Fruit fly (Drosophila melanogaster) whole organism, embryonic: ENCODE data around the gene arm.

Experiments
- Antp ChIP-seq: fragments of 200-800 bp; sonication (Bioruptor generic); optimal IDR thresholded peaks from 3 replicates; lab custom pipeline; 2016; ENCODE audit warnings: missing biosample characterization, missing genetic modification characterization
- B-H1 ChIP-seq: fragments of 200-800 bp; sonication (Bioruptor generic); IDR thresholded peaks from 3 replicates; pipeline ENCODE4 v1.3.6; 2022; ENCODE audit warnings: missing biosample characterization, missing genetic modification characterization
- B-H2 ChIP-seq: fragments of 200-800 bp; sonication (Bioruptor generic); optimal IDR thresholded peaks from 2 replicates; lab custom pipeline; 2018; ENCODE audit warnings: missing biosample characterization, mild to moderate bottlenecking, missing genetic modification characterization
- Bgb ChIP-seq: fragments of 200-800 bp; sonication (Bioruptor generic); IDR thresholded peaks from 2 replicates; pipeline ENCODE4 v1.3.6; 2022; ENCODE audit warnings: missing biosample characterization, missing genetic modification characterization; ENCODE audit not compliant: partially characterized antibody
- Bteb2 ChIP-seq: fragments of 200-800 bp; sonication (Bioruptor generic); optimal IDR thresholded peaks from 2 replicates; lab custom pipeline; 2016; ENCODE audit warnings: missing biosample characterization, missing genetic modification characterization
- C15 ChIP-seq: fragments of 200-800 bp; sonication (Bioruptor generic); IDR thresholded peaks from 3 replicates; pipeline ENCODE4 v1.3.6; 2022; ENCODE audit warnings: missing biosample characterization, missing genetic modification characterization
- CG15514 ChIP-seq: fragments of 200-800 bp; sonication (Bioruptor generic); optimal IDR thresholded peaks from 3 replicates; lab custom pipeline; 2017; ENCODE audit warnings: missing biosample characterization, missing genetic modification characterization, mild to moderate bottlenecking, moderate library complexity, missing genetic modification reagents
- CG17186 ChIP-seq: fragments of 200-800 bp; sonication (Bioruptor generic); optimal IDR thresholded peaks from 3 replicates; lab custom pipeline; 2017; ENCODE audit warnings: missing biosample characterization, missing genetic modification reagents, missing genetic modification characterization
- CG17829 ChIP-seq: fragments of 200-800 bp; optimal IDR thresholded peaks from 2 replicates; lab custom pipeline; 2019; ENCODE audit warnings: missing biosample characterization, mild to moderate bottlenecking, missing genetic modification characterization, moderate library complexity
- CG18764 ChIP-seq: fragments of 200-800 bp; sonication (Bioruptor generic); optimal IDR thresholded peaks from 3 replicates; lab custom pipeline; 2016; ENCODE audit warnings: missing biosample characterization, missing genetic modification characterization
- CG30403 ChIP-seq: fragments of 200-800 bp; sonication (Bioruptor generic); optimal IDR thresholded peaks from 3 replicates; lab custom pipeline; 2016; ENCODE audit warnings: missing biosample characterization, missing genetic modification characterization
- CG3163 ChIP-seq: fragments of 200-800 bp; sonication (Bioruptor generic); optimal IDR thresholded peaks from 3 replicates; lab custom pipeline; 2016; ENCODE audit warnings: missing biosample characterization, missing genetic modification characterization
- CG32532 ChIP-seq: fragments of 200-800 bp; sonication (Bioruptor generic); IDR thresholded peaks from 2 replicates; pipeline ENCODE4 v1.3.6; 2022; ENCODE audit warnings: missing biosample characterization, missing genetic modification characterization
- CG3281 ChIP-seq: fragments of 200-800 bp; sonication (Bioruptor generic); optimal IDR thresholded peaks from 3 replicates; lab custom pipeline; 2017; ENCODE audit warnings: missing biosample characterization, mild to moderate bottlenecking, missing genetic modification characterization
- CG4282 ChIP-seq: fragments of 200-800 bp; sonication (Bioruptor generic); optimal IDR thresholded peaks from 2 replicates; lab custom pipeline; 2016; ENCODE audit warnings: missing biosample characterization, missing genetic modification characterization
- CG6813 ChIP-seq: fragments of 200-800 bp; sonication (Bioruptor generic); optimal IDR thresholded peaks from 2 replicates; lab custom pipeline; 2017; ENCODE audit warnings: missing biosample characterization, missing genetic modification characterization, mild to moderate bottlenecking, moderate library complexity, missing genetic modification reagents
- CG6854 ChIP-seq: fragments of 200-800 bp; sonication (Bioruptor generic); optimal IDR thresholded peaks from 3 replicates; lab custom pipeline; 2017; ENCODE audit warnings: missing biosample characterization, mild to moderate bottlenecking, missing genetic modification characterization
- CG7987 ChIP-seq: fragments of 200-800 bp; sonication (Bioruptor generic); optimal IDR thresholded peaks from 2 replicates; lab custom pipeline; 2018; ENCODE audit warnings: missing biosample characterization, mild to moderate bottlenecking, missing genetic modification characterization, moderate library complexity
- CG8765 ChIP-seq: fragments of 200-800 bp; sonication (Bioruptor generic); IDR thresholded peaks from 2 replicates; pipeline ENCODE4 v1.3.6; 2022; ENCODE audit warnings: missing biosample characterization, missing genetic modification characterization
- CG9215 ChIP-seq: fragments of 200-800 bp; sonication (Bioruptor generic); IDR thresholded peaks from 2 replicates; pipeline ENCODE4 v1.3.6; 2022; ENCODE audit warnings: missing biosample characterization, missing genetic modification characterization
- CG9817 ChIP-seq: fragments of 200-800 bp; sonication (Bioruptor generic); optimal IDR thresholded peaks from 2 replicates; lab custom pipeline; 2018; ENCODE audit warnings: missing biosample characterization, mild to moderate bottlenecking, missing genetic modification characterization, moderate library complexity
- CG9932 ChIP-seq: fragments of 200-800 bp; sonication (Bioruptor generic); IDR thresholded peaks from 2 replicates; pipeline ENCODE4 v1.3.6; 2022; ENCODE audit warnings: missing biosample characterization, missing genetic modification characterization
- Chrac-16 ChIP-seq: fragments of 200-800 bp; sonication (Bioruptor generic); optimal IDR thresholded peaks from 3 replicates; lab custom pipeline; 2016; ENCODE audit warnings: missing biosample characterization, missing genetic modification characterization
- Dip3 ChIP-seq: fragments of 200-800 bp; sonication (Bioruptor generic); optimal IDR thresholded peaks from 3 replicates; lab custom pipeline; 2016; ENCODE audit warnings: missing biosample characterization, missing genetic modification characterization
- Doc3 ChIP-seq: fragments of 200-800 bp; sonication (Bioruptor generic); IDR thresholded peaks from 3 replicates; pipeline ENCODE4 v1.3.6; 2022; ENCODE audit warnings: missing biosample characterization, missing genetic modification characterization; ENCODE audit not compliant: partially characterized antibody
- GATAe ChIP-seq: fragments of 200-800 bp; sonication (Bioruptor generic); conservative IDR thresholded peaks from 2 replicates; pipeline ENCODE4 v1.3.6; 2022; ENCODE audit warnings: missing biosample characterization, missing genetic modification characterization
- HLH4C ChIP-seq: fragments of 200-800 bp; sonication (Bioruptor generic); IDR thresholded peaks from 3 replicates; pipeline ENCODE4 v1.3.6; 2022; ENCODE audit warnings: missing biosample characterization, missing genetic modification characterization; ENCODE audit not compliant: partially characterized antibody
- HLH54F ChIP-seq: fragments of 200-800 bp; sonication (Bioruptor generic); optimal IDR thresholded peaks from 3 replicates; lab custom pipeline; 2016; ENCODE audit warnings: missing biosample characterization, missing genetic modification characterization
- Hmr ChIP-seq: fragments of 200-800 bp; sonication (Bioruptor generic); optimal IDR thresholded peaks from 3 replicates; lab custom pipeline; 2017; ENCODE audit warnings: mild to moderate bottlenecking, missing biosample characterization, missing genetic modification reagents, missing genetic modification characterization
- MBD-R2 ChIP-seq: fragments of 200-800 bp; sonication (Bioruptor generic); IDR thresholded peaks from 2 replicates; pipeline ENCODE4 v1.3.6; 2022; ENCODE audit warnings: missing biosample characterization, missing genetic modification characterization
- Mad ChIP-seq: fragments of 200-800 bp; sonication (Bioruptor generic); optimal IDR thresholded peaks from 2 replicates; lab custom pipeline; 2016; ENCODE audit warnings: missing biosample characterization, missing genetic modification characterization
- Opbp ChIP-seq: fragments of 200-800 bp; sonication (Bioruptor generic); IDR thresholded peaks from 3 replicates; pipeline ENCODE4 v1.3.6; 2022; ENCODE audit warnings: missing biosample characterization, missing genetic modification characterization; ENCODE audit not compliant: partially characterized antibody
- Pdp1 ChIP-seq, 2 experiments: fragments of 200-800 bp; sonication (Bioruptor generic); optimal IDR thresholded peaks; 3 replicates each; lab custom pipeline; 2016; ENCODE audit warnings: missing biosample characterization in 2 of 2, missing genetic modification characterization in 2 of 2, mild to moderate bottlenecking in 1 of 2, moderate library complexity in 1 of 2
- ab ChIP-seq: fragments of 200-800 bp; sonication (Bioruptor generic); optimal IDR thresholded peaks from 2 replicates; lab custom pipeline; 2016; ENCODE audit warnings: missing biosample characterization, missing genetic modification characterization
- amos ChIP-seq: fragments of 200-800 bp; sonication (Bioruptor generic); IDR thresholded peaks from 2 replicates; pipeline ENCODE4 v1.3.6; 2022; ENCODE audit warnings: missing biosample characterization, missing genetic modification characterization; ENCODE audit not compliant: partially characterized antibody
- ase ChIP-seq: fragments of 200-800 bp; sonication (Bioruptor generic); IDR thresholded peaks from 3 replicates; pipeline ENCODE4 v1.3.6; 2022; ENCODE audit warnings: missing biosample characterization, missing genetic modification characterization
- bcd ChIP-seq: fragments of 200-800 bp; sonication (Bioruptor generic); optimal IDR thresholded peaks from 2 replicates; lab custom pipeline; 2017; ENCODE audit warnings: missing biosample characterization, mild to moderate bottlenecking, missing genetic modification characterization
- chif ChIP-seq, 2 experiments: fragments of 200-800 bp; sonication (Bioruptor generic); optimal IDR thresholded peaks; 3 replicates each; lab custom pipeline; 2016; ENCODE audit warnings: missing biosample characterization in 2 of 2, missing genetic modification characterization in 2 of 2
- ems ChIP-seq: fragments of 200-800 bp; sonication (Bioruptor generic); optimal IDR thresholded peaks from 3 replicates; lab custom pipeline; 2016; ENCODE audit warnings: missing biosample characterization, missing genetic modification characterization
- gce ChIP-seq: fragments of 200-800 bp; sonication (Bioruptor generic); IDR thresholded peaks from 3 replicates; pipeline ENCODE4 v1.3.6; 2022; ENCODE audit warnings: missing biosample characterization, missing genetic modification characterization
- gfzf ChIP-seq: fragments of 200-800 bp; sonication (Bioruptor generic); optimal IDR thresholded peaks from 2 replicates; lab custom pipeline; 2016; ENCODE audit warnings: missing biosample characterization, mild to moderate bottlenecking, missing genetic modification characterization, moderate library complexity
- gro ChIP-seq: fragments of 200-800 bp; sonication (Bioruptor generic); optimal IDR thresholded peaks from 2 replicates; lab custom pipeline; 2016; ENCODE audit warnings: missing biosample characterization, missing genetic modification characterization
- hth ChIP-seq: fragments of >200 bp; optimal IDR thresholded peaks from 2 replicates; lab custom pipeline; 2017; ENCODE audit warnings: inconsistent platforms
- knrl ChIP-seq: fragments of 200-800 bp; sonication (Bioruptor generic); IDR thresholded peaks from 3 replicates; pipeline ENCODE4 v1.3.6; 2022; ENCODE audit warnings: missing biosample characterization, missing genetic modification characterization; ENCODE audit not compliant: partially characterized antibody
- lmd ChIP-seq: fragments of 200-800 bp; sonication (Bioruptor generic); IDR thresholded peaks from 2 replicates; pipeline ENCODE4 v1.3.6; 2022; ENCODE audit warnings: missing biosample characterization, missing genetic modification characterization
- mld ChIP-seq: fragments of 200-800 bp; sonication (Bioruptor generic); IDR thresholded peaks from 3 replicates; pipeline ENCODE4 v1.3.6; 2022; ENCODE audit warnings: missing biosample characterization, missing genetic modification characterization; ENCODE audit not compliant: partially characterized antibody
- sisA ChIP-seq: fragments of 200-800 bp; sonication (Bioruptor generic); IDR thresholded peaks from 2 replicates; pipeline ENCODE4 v1.3.6; 2022; ENCODE audit warnings: missing biosample characterization, missing genetic modification characterization
- slp2 ChIP-seq: fragments of 200-800 bp; sonication (Bioruptor generic); optimal IDR thresholded peaks from 2 replicates; lab custom pipeline; 2016; ENCODE audit warnings: missing biosample characterization, missing genetic modification characterization
- sna ChIP-seq: fragments of 200-800 bp; sonication (Bioruptor generic); IDR thresholded peaks from 2 replicates; pipeline ENCODE4 v1.3.6; 2022; ENCODE audit warnings: missing biosample characterization, missing genetic modification characterization; ENCODE audit not compliant: partially characterized antibody
- zen2 ChIP-seq: fragments of 200-800 bp; sonication (Bioruptor generic); IDR thresholded peaks from 3 replicates; pipeline ENCODE4 v1.3.6; 2022; ENCODE audit warnings: missing biosample characterization, missing genetic modification characterization; ENCODE audit not compliant: partially characterized antibody

arm gene

DNA sequence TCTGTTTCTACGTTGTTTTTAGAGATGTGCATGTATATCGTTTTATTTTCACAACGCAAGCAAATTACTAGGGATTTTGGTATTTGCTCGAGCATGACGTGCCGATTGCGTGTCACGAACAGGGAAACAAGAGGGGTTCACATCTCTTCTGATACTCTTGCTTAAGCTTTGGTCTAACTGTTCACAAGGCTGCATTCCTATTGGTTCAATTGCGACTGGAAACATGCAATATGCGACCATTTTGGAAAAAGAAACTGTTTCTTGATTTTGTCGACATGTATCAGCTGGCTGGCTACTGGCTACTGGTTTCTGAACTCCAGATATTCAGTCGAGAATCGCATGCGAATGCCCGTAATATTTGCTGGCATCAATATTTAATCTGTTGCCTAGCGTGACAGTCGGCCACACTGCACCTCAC, 20.3 kb downstream of the arm start, which contains the start of gene Coa8 (continued):
- TF ChIP-seq Opbp (GFP tag; lab: Robert Waterston, UW) = peak; percentile 57; the same call in 1 of the 3 replicates
- no peak for TF ChIP-seq CG6813 (GFP tag; lab: Kevin White, UChicago)
- no peak for TF ChIP-seq CG6854 (GFP tag; lab: Kevin White, UChicago)
- TF ChIP-seq lmd (GFP tag; lab: Robert Waterston, UW) = peak; percentile 50; the same call in 1 of the 2 replicates
- TF ChIP-seq knrl (GFP tag; lab: Robert Waterston, UW) = peak; percentile 63; the same call in 2 of the 3 replicates
- TF ChIP-seq CG3163 (GFP tag; lab: Kevin White, UChicago) = no peak
- TF ChIP-seq CG4282 (GFP tag; lab: Kevin White, UChicago) = no peak
- TF ChIP-seq CG32532 = peak; percentile 71; the same call in 1 of the 2 replicates
- peak; percentile 34 for TF ChIP-seq Doc3 (GFP tag; lab: Robert Waterston, UW)
- TF ChIP-seq Chrac-16 (GFP tag; lab: Kevin White, UChicago) = peak; percentile 14
- TF ChIP-seq gfzf (GFP tag; lab: Kevin White, UChicago) = peak; percentile 69
- TF ChIP-seq CG8765 = no peak
- no peak for TF ChIP-seq CG18764
- TF ChIP-seq CG7987 (GFP tag; lab: Kevin White, UChicago) = no peak
- TF ChIP-seq Bteb2 (GFP tag; lab: Kevin White, UChicago) = peak; percentile 2
- TF ChIP-seq hth (lab: Kevin White, UChicago) = no peak
- peak; percentile 21 for TF ChIP-seq CG3281
- no peak for TF ChIP-seq CG17186 (GFP tag; lab: Kevin White, UChicago)
- TF ChIP-seq gce (GFP tag; lab: Robert Waterston, UW) = no peak
- TF ChIP-seq Dip3 = peak; percentile 33
- TF ChIP-seq B-H1 = peak; percentile 36; the same call in 2 of the 3 replicates
- peak; percentile 23 for TF ChIP-seq CG30403 (GFP tag; lab: Kevin White, UChicago)
- TF ChIP-seq HLH4C (GFP tag; lab: Robert Waterston, UW) = peak; percentile 42; the same call in 1 of the 3 replicates
- TF ChIP-seq HLH54F (GFP tag; lab: Kevin White, UChicago) = peak; percentile 43
- peak; percentile 57; the same call in 1 of the 3 replicates for TF ChIP-seq mld
- peak; percentile 61 for TF ChIP-seq CG9932
- TF ChIP-seq sisA = peak; percentile 40
- peak in 1 of 2 experiments; percentile 5 for TF ChIP-seq chif (GFP tag; optimal IDR thresholded peaks at IDR 0.05; lab: Kevin White, UChicago)
- TF ChIP-seq gro (GFP tag; lab: Kevin White, UChicago) = no peak
- TF ChIP-seq sna = peak; percentile 39; the same call in 1 of the 2 replicates
- TF ChIP-seq CG9817 (tag; lab: Kevin White, UChicago) = peak; percentile 45
- TF ChIP-seq ab (GFP tag; lab: Kevin White, UChicago) = no peak
- TF ChIP-seq Hmr = peak; percentile 28
- TF ChIP-seq ems = peak; percentile 19
- no peak for TF ChIP-seq slp2
- peak; percentile 56 for TF ChIP-seq amos (GFP tag; lab: Robert Waterston, UW)
- peak; percentile 39; the same call in 1 of the 2 replicates for TF ChIP-seq Bgb (GFP tag; lab: Robert Waterston, UW)
- no peak; the same call in 2 of the 3 replicates for TF ChIP-seq zen2 (GFP tag; lab: Robert Waterston, UW)
- no peak for TF ChIP-seq GATAe (GFP tag; lab: Robert Waterston, UW)
- TF ChIP-seq CG17829 = peak; percentile 9
- peak; percentile 53 for TF ChIP-seq CG15514 (GFP tag; lab: Kevin White, UChicago)
- peak; percentile 49 to 75 for TF ChIP-seq Pdp1 (GFP tag; optimal IDR thresholded peaks at IDR 0.05; lab: Kevin White, UChicago)
- peak; percentile 37 for TF ChIP-seq bcd
- peak; percentile 47 for TF ChIP-seq Antp (GFP tag; lab: Kevin White, UChicago)
- peak; percentile 15 for TF ChIP-seq Mad (GFP tag; lab: Kevin White, UChicago)
- peak; percentile 59 for TF ChIP-seq MBD-R2 (GFP tag; lab: Robert Waterston, UW)
- TF ChIP-seq C15 (GFP tag; lab: Robert Waterston, UW) = no peak
- peak; percentile 9 for TF ChIP-seq B-H2
- TF ChIP-seq CG9215 (GFP tag; lab: Robert Waterston, UW) = peak; percentile 50
- TF ChIP-seq ase (GFP tag; lab: Robert Waterston, UW) = no peak
